Worm (Caenorhabditis elegans): ENCODE measurements around the gene srb-19.

- TF ChIP-seq unc-62 (GFP tag; optimal IDR thresholded peaks at IDR 0.05) = no peak
- no peak for TF ChIP-seq ama-1 (optimal IDR thresholded peaks at IDR 0.05)
- no peak for TF ChIP-seq ama-1 (GFP tag; optimal IDR thresholded peaks at IDR 0.05)
- TF ChIP-seq ceh-79 (tag; optimal IDR thresholded peaks at IDR 0.05) = no peak
- no peak for TF ChIP-seq ztf-25 (GFP tag; IDR thresholded peaks at IDR 0.05)
- TF ChIP-seq snpc-4 (GFP tag; optimal IDR thresholded peaks at IDR 0.05) = no peak
- TF ChIP-seq snpc-4 (tag; optimal IDR thresholded peaks at IDR 0.05) = no peak
- TF ChIP-seq ztf-6 (GFP tag; IDR thresholded peaks at IDR 0.05) = no peak
- TF ChIP-seq nfya-1 (tag; optimal IDR thresholded peaks at IDR 0.05; ENCODE audit: borderline replicate concordance, insufficient read depth) = no peak
- no peak for TF ChIP-seq cebp-1 (GFP tag; IDR thresholded peaks at IDR 0.05)
- no peak for TF ChIP-seq cebp-1 (tag; optimal IDR thresholded peaks at IDR 0.05)
- TF ChIP-seq pha-4 (tag; optimal IDR thresholded peaks at IDR 0.05) = no peak
- TF ChIP-seq mel-28 (tag; optimal IDR thresholded peaks at IDR 0.05; ENCODE audit: borderline replicate concordance) = no peak
Observed at ce11 chrV:7521304-7521703, 1.3 kb upstream of the srb-19 start.

Measured in whole organism, young adult.